Worm (Caenorhabditis elegans): Measurements from ENCODE around the gene F20C5.5.
"Not testable (repeated sequence)": the region's sequence is repeated elsewhere in the genome, so short reads cannot be mapped to it uniquely, and the experiment has no call there.

Gene F20C5.5

DNA sequence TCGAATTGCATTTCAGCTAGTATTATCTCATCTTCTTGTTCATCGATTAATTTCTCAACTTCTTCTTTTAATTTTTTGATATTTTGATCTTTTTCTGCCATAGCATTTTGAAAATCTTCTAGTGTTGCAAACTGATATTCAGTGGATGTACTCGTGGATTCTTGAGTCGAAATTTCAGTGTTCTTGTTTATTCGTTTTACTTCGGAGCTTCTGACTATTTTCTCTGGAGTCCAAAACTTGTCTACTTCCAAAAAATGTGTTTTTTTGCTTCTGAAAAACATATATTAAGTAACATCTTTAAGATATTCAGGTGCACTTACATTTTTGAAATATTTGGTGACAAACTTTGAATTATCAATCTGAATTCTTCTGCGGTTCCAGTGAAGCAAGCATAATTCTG, at the start of gene F20C5.5:
TSS of gene F20C5.5 (minus strand) at position 101 of the 400 bp plus-strand sequence.
- no peak for TF ChIP-seq unc-62 (GFP tag; optimal IDR thresholded peaks at IDR 0.05)

- no peak for TF ChIP-seq unc-62 (GFP tag; optimal IDR thresholded peaks at IDR 0.05)
These were observed 48.2 kb upstream of the F20C5.5 start, which contains the start of gene T28C6.10 for ce11 chrIV:8817639-8818038. TSS of gene T28C6.10 (plus strand) at chrIV:8817939.

DNA sequence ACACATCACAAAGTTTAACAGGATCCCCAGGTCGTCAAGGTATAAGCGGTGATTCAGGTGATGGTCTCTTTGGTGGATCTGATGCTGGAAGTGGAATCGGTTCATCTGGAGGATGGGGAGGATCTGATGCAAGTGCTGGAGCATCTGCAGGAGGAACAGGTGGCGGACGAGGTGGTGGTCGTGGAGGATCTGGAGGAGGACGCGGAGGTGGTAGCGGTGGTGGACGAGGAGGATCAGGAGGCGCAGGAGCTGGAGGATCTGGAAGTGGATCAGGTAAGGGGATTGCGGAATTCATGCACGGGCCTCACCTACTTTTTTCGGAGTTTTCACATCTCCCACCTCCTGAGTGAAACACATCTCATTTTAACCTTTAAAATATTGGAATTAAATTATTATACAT, 47.2 kb upstream of the F20C5.5 start:
- TF ChIP-seq unc-62 (GFP tag; optimal IDR thresholded peaks at IDR 0.05), result no peak

ce11 chrIV:8816029-8816428, 46.6 kb upstream of the F20C5.5 start, which contains the start of gene grsp-2:
TSS of gene grsp-2 (plus strand) at chrIV:8816329.
- no peak for TF ChIP-seq unc-62 (GFP tag; optimal IDR thresholded peaks at IDR 0.05)

DNA sequence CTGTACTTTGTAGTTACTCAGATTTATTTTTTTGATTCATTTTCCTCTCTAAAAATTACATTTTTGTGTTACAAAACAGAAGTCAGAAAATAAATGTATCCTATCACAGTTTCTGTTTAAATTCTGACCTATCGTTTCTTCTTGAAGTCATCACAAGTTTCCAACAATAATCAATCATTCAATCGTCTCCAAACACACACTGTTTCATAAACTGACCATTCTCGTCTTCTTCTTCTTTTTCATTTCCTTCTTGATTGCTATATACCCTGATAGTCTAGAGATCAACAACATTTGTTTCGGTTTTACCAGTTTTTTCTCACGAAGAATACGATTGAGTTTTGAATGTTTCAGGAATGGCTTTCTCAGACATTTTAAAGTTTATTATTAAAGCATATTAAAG, 45.7 kb upstream of the F20C5.5 start:
- TF ChIP-seq unc-62 (GFP tag; optimal IDR thresholded peaks at IDR 0.05), result no peak

ce11 chrIV:8813614-8814013, 44.2 kb upstream of the F20C5.5 start, which contains the start of gene exc-5:
TSS of gene exc-5 (minus strand) at chrIV:8813670.
- TF ChIP-seq unc-62 (GFP tag; optimal IDR thresholded peaks at IDR 0.05), result no peak

DNA sequence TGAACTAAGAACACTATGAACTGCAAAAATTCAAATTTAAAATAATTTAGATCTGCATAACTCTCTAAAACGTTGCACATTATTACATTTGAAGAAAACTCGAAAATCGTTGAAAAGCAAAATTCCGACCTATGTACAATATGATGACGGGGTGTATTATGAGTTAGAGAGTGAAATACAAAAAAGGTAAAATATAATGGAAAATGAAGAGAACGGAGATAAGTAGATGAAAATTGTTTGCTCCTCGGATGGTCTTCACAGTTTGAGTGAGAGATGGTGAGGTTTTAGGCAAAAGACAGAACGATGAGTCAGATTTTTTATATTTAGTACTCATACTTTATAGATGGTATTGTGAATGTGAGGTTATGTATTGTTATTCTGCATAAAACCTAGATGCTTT, 37.9 kb upstream of the F20C5.5 start:
- TF ChIP-seq unc-62 (GFP tag; optimal IDR thresholded peaks at IDR 0.05), result no peak

- no peak for TF ChIP-seq unc-62 (GFP tag; optimal IDR thresholded peaks at IDR 0.05)
These were observed 28.8 kb upstream of the F20C5.5 start, which contains the start of gene clec-182 for ce11 chrIV:8798255-8798654. TSS of gene clec-182 (minus strand) at chrIV:8798355.

- TF ChIP-seq unc-62 (GFP tag; optimal IDR thresholded peaks at IDR 0.05), result no peak
These were observed 26.8 kb upstream of the F20C5.5 start for ce11 chrIV:8796246-8796645.

ce11 chrIV:8794895-8795665, 25.6 kb upstream of the F20C5.5 start:
- TF ChIP-seq unc-62 (GFP tag; optimal IDR thresholded peaks at IDR 0.05), result no peak

DNA sequence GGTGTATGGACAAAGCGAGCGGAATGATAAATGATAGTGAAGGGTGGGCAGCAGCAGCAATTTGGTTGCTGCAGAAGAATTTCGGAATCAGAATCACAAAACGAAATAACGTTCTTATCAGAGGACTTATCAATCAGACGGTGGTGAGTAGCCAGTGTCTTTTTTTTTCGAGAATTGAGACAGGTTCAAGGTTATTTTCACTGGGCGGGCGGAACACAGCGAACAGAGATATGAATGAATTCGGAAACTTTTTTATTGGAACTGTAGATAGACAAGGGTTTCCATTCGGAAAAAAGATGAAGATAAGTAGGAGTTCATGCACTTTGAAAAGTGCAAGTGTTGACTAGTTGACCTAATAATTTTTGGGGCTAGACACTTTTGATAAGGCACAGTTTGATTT, 23.8 kb upstream of the F20C5.5 start:
- no peak for TF ChIP-seq unc-62 (GFP tag; optimal IDR thresholded peaks at IDR 0.05)

ce11 chrIV:8792808-8793207, 23.4 kb upstream of the F20C5.5 start, which contains the start of gene C33D9.3:
TSS of gene C33D9.3 (minus strand) at chrIV:8792908.
- no peak for TF ChIP-seq unc-62 (GFP tag; optimal IDR thresholded peaks at IDR 0.05)

DNA sequence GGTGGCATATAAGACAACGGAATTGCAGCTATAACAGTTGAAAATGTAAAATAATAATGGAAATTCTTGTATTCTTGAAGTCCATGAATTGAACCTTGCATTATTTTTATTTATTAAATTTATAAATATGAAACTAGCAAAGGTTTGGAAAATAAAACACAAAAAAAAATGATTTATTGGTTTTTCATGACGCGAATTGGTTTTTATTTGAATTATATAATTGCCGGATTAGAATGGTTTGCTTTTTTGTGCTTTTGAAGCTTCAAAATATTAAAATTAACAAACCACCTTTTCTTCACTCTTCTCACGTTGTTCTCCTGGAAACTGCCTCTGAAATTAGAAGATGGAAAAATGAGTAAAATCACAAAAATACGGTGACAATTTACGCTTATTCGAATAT, 20.7 kb upstream of the F20C5.5 start, which contains the start of gene sru-35:
TSS of gene sru-35 (minus strand) at position 101 of the 400 bp plus-strand sequence.
- no peak for TF ChIP-seq unc-62 (GFP tag; optimal IDR thresholded peaks at IDR 0.05)

- not testable (repeated sequence) for TF ChIP-seq unc-62 (GFP tag; optimal IDR thresholded peaks at IDR 0.05)
These were observed 18.6 kb upstream of the F20C5.5 start, which contains the start of gene C33D9.10 for ce11 chrIV:8788048-8788447. TSS of gene C33D9.10 (minus strand) at chrIV:8788148.

- no peak for TF ChIP-seq unc-62 (GFP tag; optimal IDR thresholded peaks at IDR 0.05)
These were observed 17.2 kb upstream of the F20C5.5 start, which contains the start of gene C33D9.8 for ce11 chrIV:8786654-8787053. TSS of gene C33D9.8 (minus strand) at chrIV:8786752.

- TF ChIP-seq unc-62 (GFP tag; optimal IDR thresholded peaks at IDR 0.05), result no peak
These were observed 15.5 kb upstream of the F20C5.5 start, which contains the start of gene C33D9.13 for ce11 chrIV:8784855-8785327. TSS of gene C33D9.13 (minus strand) at chrIV:8785277.

ce11 chrIV:8782172-8782571, 12.7 kb upstream of the F20C5.5 start:
- no peak for TF ChIP-seq unc-62 (GFP tag; optimal IDR thresholded peaks at IDR 0.05)
